Fruit fly (Drosophila melanogaster) whole organism, prepupa: Measurements from ENCODE around the gene CG13024.

Experiments
- CG10669 ChIP-seq: fragments of 200-800 bp; sonication (Bioruptor generic); optimal IDR thresholded peaks from 3 replicates; lab custom pipeline; 2018; ENCODE audit warnings: missing biosample characterization, mild to moderate bottlenecking, missing genetic modification characterization, moderate library complexity
- CG11762 ChIP-seq: fragments of 200-800 bp; sonication (Bioruptor generic); optimal IDR thresholded peaks from 3 replicates; lab custom pipeline; 2016; ENCODE audit warnings: missing biosample characterization, missing genetic modification characterization; ENCODE audit not compliant: insufficient read depth
- CG11902 ChIP-seq: fragments of 200-800 bp; sonication (Bioruptor generic); optimal IDR thresholded peaks from 3 replicates; lab custom pipeline; 2016; ENCODE audit warnings: missing biosample characterization, missing genetic modification characterization
- CG15336 ChIP-seq: fragments of 200-800 bp; sonication (Bioruptor generic); IDR thresholded peaks from 2 replicates; pipeline ENCODE4 v1.3.6; 2022; ENCODE audit warnings: missing biosample characterization, missing genetic modification characterization
- CG1621 ChIP-seq: fragments of 200-800 bp; sonication (Bioruptor generic); optimal IDR thresholded peaks from 3 replicates; lab custom pipeline; 2018; ENCODE audit warnings: missing biosample characterization, mild to moderate bottlenecking, missing genetic modification characterization
- CG3032 ChIP-seq: fragments of 200-800 bp; optimal IDR thresholded peaks from 2 replicates; lab custom pipeline; 2019; ENCODE audit warnings: missing biosample characterization, mild to moderate bottlenecking, missing genetic modification characterization, moderate library complexity
- CG31627 ChIP-seq: fragments of 200-800 bp; sonication (Bioruptor generic); optimal IDR thresholded peaks from 3 replicates; lab custom pipeline; 2016; ENCODE audit warnings: missing biosample characterization, missing genetic modification characterization
- CG32006 ChIP-seq: fragments of 200-800 bp; sonication (Bioruptor generic); optimal IDR thresholded peaks from 3 replicates; lab custom pipeline; 2017; ENCODE audit warnings: missing biosample characterization, mild to moderate bottlenecking, missing genetic modification characterization
- CG3919 ChIP-seq: fragments of 200-800 bp; sonication (Bioruptor generic); optimal IDR thresholded peaks from 3 replicates; lab custom pipeline; 2016; ENCODE audit warnings: missing biosample characterization, missing genetic modification characterization
- CG4318 ChIP-seq: fragments of 200-800 bp; sonication (Bioruptor generic); optimal IDR thresholded peaks from 3 replicates; lab custom pipeline; 2017; ENCODE audit warnings: missing biosample characterization, mild to moderate bottlenecking, missing genetic modification characterization
- CG6163 ChIP-seq: fragments of 200-800 bp; sonication (Bioruptor generic); IDR thresholded peaks from 3 replicates; pipeline ENCODE4 v1.3.6; 2022; ENCODE audit warnings: missing biosample characterization, missing genetic modification characterization
- CG6276 ChIP-seq: fragments of 200-800 bp; sonication (Bioruptor generic); optimal IDR thresholded peaks from 2 replicates; lab custom pipeline; 2017; ENCODE audit warnings: missing biosample characterization, mild to moderate bottlenecking, missing genetic modification characterization
- CG6808 ChIP-seq: fragments of 200-800 bp; sonication (Bioruptor generic); optimal IDR thresholded peaks from 3 replicates; lab custom pipeline; 2017; ENCODE audit warnings: missing biosample characterization, missing genetic modification characterization, mild to moderate bottlenecking, moderate library complexity, missing genetic modification reagents
- CG6854 ChIP-seq: fragments of 200-800 bp; sonication (Bioruptor generic); optimal IDR thresholded peaks from 2 replicates; lab custom pipeline; 2017; ENCODE audit warnings: missing biosample characterization, mild to moderate bottlenecking, missing genetic modification characterization
- CG8119 ChIP-seq: fragments of 200-800 bp; sonication (Bioruptor generic); IDR thresholded peaks from 3 replicates; pipeline ENCODE4 v1.3.6; 2022; ENCODE audit warnings: missing biosample characterization, missing genetic modification characterization
- CG8632 ChIP-seq: fragments of 200-800 bp; sonication (Bioruptor generic); optimal IDR thresholded peaks from 3 replicates; lab custom pipeline; 2016; ENCODE audit warnings: missing biosample characterization, missing genetic modification characterization
- Eip78C ChIP-seq: fragments of 200-800 bp; sonication (Bioruptor generic); peaks from one replicate; lab custom pipeline; 2016; ENCODE audit warnings: missing biosample characterization, missing genetic modification characterization
- Eip93F ChIP-seq: fragments of 200-800 bp; sonication (Bioruptor generic); optimal IDR thresholded peaks from 2 replicates; lab custom pipeline; 2016; ENCODE audit warnings: missing biosample characterization, mild to moderate bottlenecking, missing genetic modification characterization
- Ets21C ChIP-seq: fragments of 200-800 bp; sonication (Bioruptor generic); optimal IDR thresholded peaks from 3 replicates; lab custom pipeline; 2016; ENCODE audit warnings: missing biosample characterization, missing genetic modification characterization
- Ets96B ChIP-seq: fragments of 200-800 bp; optimal IDR thresholded peaks from 2 replicates; lab custom pipeline; 2019; ENCODE audit warnings: missing biosample characterization, mild to moderate bottlenecking, missing genetic modification characterization, moderate library complexity
- Hr39 ChIP-seq: fragments of 200-800 bp; sonication (Bioruptor generic); optimal IDR thresholded peaks from 2 replicates; lab custom pipeline; 2016; ENCODE audit warnings: missing biosample characterization, missing genetic modification characterization
- Hr4 ChIP-seq: fragments of 200-800 bp; sonication (Bioruptor generic); optimal IDR thresholded peaks from 3 replicates; lab custom pipeline; 2016; ENCODE audit warnings: missing biosample characterization, missing genetic modification characterization
- Met ChIP-seq: fragments of 200-800 bp; sonication (Bioruptor generic); optimal IDR thresholded peaks from 3 replicates; lab custom pipeline; 2016; ENCODE audit warnings: missing biosample characterization, missing genetic modification characterization
- OdsH ChIP-seq: fragments of 200-800 bp; sonication (Bioruptor generic); optimal IDR thresholded peaks from 3 replicates; lab custom pipeline; 2016; ENCODE audit warnings: missing biosample characterization, missing genetic modification characterization
- Sox102F ChIP-seq: fragments of 200-800 bp; sonication (Bioruptor generic); optimal IDR thresholded peaks from 2 replicates; lab custom pipeline; 2016; ENCODE audit warnings: missing biosample characterization, mild to moderate bottlenecking, missing genetic modification characterization
- Sox14 ChIP-seq: fragments of 200-800 bp; sonication (Bioruptor generic); optimal IDR thresholded peaks from 3 replicates; lab custom pipeline; 2016; ENCODE audit warnings: missing biosample characterization, missing genetic modification characterization
- Sox15 ChIP-seq: fragments of 200-800 bp; sonication (Bioruptor generic); optimal IDR thresholded peaks from 3 replicates; lab custom pipeline; 2016; ENCODE audit warnings: missing biosample characterization, missing genetic modification characterization
- dac ChIP-seq: fragments of 200-800 bp; sonication (Bioruptor generic); optimal IDR thresholded peaks from 2 replicates; lab custom pipeline; 2017; ENCODE audit warnings: missing biosample characterization, mild to moderate bottlenecking, missing genetic modification characterization
- eg ChIP-seq: fragments of 200-800 bp; sonication (Bioruptor generic); IDR thresholded peaks from 3 replicates; pipeline ENCODE4 v1.3.6; 2022; ENCODE audit warnings: missing biosample characterization, missing genetic modification characterization
- esn ChIP-seq: fragments of 200-800 bp; sonication (Bioruptor generic); optimal IDR thresholded peaks from 2 replicates; lab custom pipeline; 2016; ENCODE audit warnings: missing biosample characterization, mild to moderate bottlenecking, missing genetic modification characterization, moderate library complexity
- fkh ChIP-seq: fragments of 200-800 bp; sonication (Bioruptor generic); optimal IDR thresholded peaks from 3 replicates; lab custom pipeline; 2017; ENCODE audit warnings: missing biosample characterization, mild to moderate bottlenecking, missing genetic modification characterization, moderate library complexity
- lz ChIP-seq: fragments of 200-800 bp; sonication (Bioruptor generic); optimal IDR thresholded peaks from 3 replicates; lab custom pipeline; 2016; ENCODE audit warnings: missing biosample characterization, missing genetic modification characterization
- net ChIP-seq: fragments of 200-800 bp; sonication (Bioruptor generic); optimal IDR thresholded peaks from 3 replicates; lab custom pipeline; 2016; ENCODE audit warnings: missing biosample characterization, missing genetic modification characterization
- salr ChIP-seq, 2 experiments: fragments of 200-800 bp; sonication (Bioruptor generic); optimal IDR thresholded peaks; 3 replicates each; lab custom pipeline; 2016 to 2018; ENCODE audit warnings: missing biosample characterization in 2 of 2, missing genetic modification characterization in 2 of 2, mild to moderate bottlenecking in 1 of 2
- spab ChIP-seq: fragments of 200-800 bp; sonication (Bioruptor generic); optimal IDR thresholded peaks from 2 replicates; lab custom pipeline; 2017; ENCODE audit warnings: missing biosample characterization, mild to moderate bottlenecking, missing genetic modification characterization, missing genetic modification reagents
- ss ChIP-seq, 2 experiments: fragments of 200-800 bp; sonication (Bioruptor generic); optimal IDR thresholded peaks; 2 replicates in 1 of 2; 3 replicates in 1 of 2; lab custom pipeline; 2017 to 2018; ENCODE audit warnings: mild to moderate bottlenecking in 2 of 2, missing biosample characterization in 2 of 2, missing genetic modification characterization in 2 of 2, moderate library complexity in 1 of 2
- topi ChIP-seq: fragments of 200-800 bp; sonication (Bioruptor generic); optimal IDR thresholded peaks from 3 replicates; lab custom pipeline; 2016; ENCODE audit warnings: missing biosample characterization, missing genetic modification characterization
- vri ChIP-seq: fragments of 200-800 bp; sonication (Bioruptor generic); optimal IDR thresholded peaks from 3 replicates; lab custom pipeline; 2016; ENCODE audit warnings: missing biosample characterization, mild to moderate bottlenecking, missing genetic modification characterization

Gene CG13024

dm6 chr3L:16855287-16855686 is 26.4 kb upstream of the CG13024 start:
- TF ChIP-seq CG11762 (GFP tag; lab: Kevin White, UChicago) (no peak), CG8632 (GFP tag; lab: Kevin White, UChicago) (no peak), fkh (GFP tag; lab: Kevin White, UChicago) (no peak), CG4318 (no peak), ss (GFP tag; optimal IDR thresholded peaks at IDR 0.05; lab: Kevin White, UChicago) (no peak), Met (GFP tag; lab: Kevin White, UChicago) (no peak), salr (GFP tag; optimal IDR thresholded peaks at IDR 0.05; lab: Kevin White, UChicago) (no peak), CG3919 (GFP tag; lab: Kevin White, UChicago) (no peak), CG3032 (tag; lab: Kevin White, UChicago) (no peak), CG15336 (no peak), CG1621 (no peak), CG6854 (GFP tag; lab: Kevin White, UChicago) (no peak), CG6163 (GFP tag; lab: Robert Waterston, UW) (no peak), Ets96B (tag; lab: Kevin White, UChicago) (no peak), Sox15 (GFP tag; lab: Kevin White, UChicago) (no peak), spab (no peak)

dm6 chr3L:16854387-16855033 is 25.6 kb upstream of the CG13024 start:
- TF ChIP-seq CG8632 (GFP tag; lab: Kevin White, UChicago) (no peak), Eip78C (GFP tag; lab: Kevin White, UChicago) (peak; percentile 73), salr (GFP tag; optimal IDR thresholded peaks at IDR 0.05; lab: Kevin White, UChicago) (peak in 1 of 2 experiments; percentile 4), CG6276 (GFP tag; lab: Kevin White, UChicago) (no peak), vri (GFP tag; lab: Kevin White, UChicago) (no peak), CG1621 (peak; percentile 0), Ets96B (tag; lab: Kevin White, UChicago) (peak; percentile 47), topi (GFP tag; lab: Kevin White, UChicago) (no peak), Ets21C (GFP tag; lab: Kevin White, UChicago) (no peak), CG10669 (no peak), CG6808 (GFP tag; lab: Kevin White, UChicago) (peak; percentile 72), CG3032 (tag; lab: Kevin White, UChicago) (peak; percentile 44), OdsH (GFP tag; lab: Kevin White, UChicago) (no peak), Hr39 (GFP tag; lab: Kevin White, UChicago) (no peak), CG32006 (GFP tag; lab: Kevin White, UChicago) (no peak), CG8119 (GFP tag; lab: Robert Waterston, UW) (peak; percentile 26; the same call in 1 of the 3 replicates), Sox102F (GFP tag; lab: Kevin White, UChicago) (no peak), ss (GFP tag; optimal IDR thresholded peaks at IDR 0.05; lab: Kevin White, UChicago) (peak; percentile 69 to 80), dac (GFP tag; lab: Kevin White, UChicago) (no peak), CG11902 (GFP tag; lab: Kevin White, UChicago) (no peak), lz (no peak), Sox14 (peak; percentile 27), spab (peak; percentile 49), CG6163 (GFP tag; lab: Robert Waterston, UW) (0 out of 3 replicates have a peak, but pooled peaks have one; percentile 39)

dm6 chr3L:16853533-16854386 is 24.9 kb upstream of the CG13024 start, which contains the start of gene sina:
Gene sina, plus strand, starts transcription at chr3L:16853751.
- TF ChIP-seq eg (GFP tag; lab: Robert Waterston, UW), result 0 out of 3 replicates have a peak, but pooled peaks have one; percentile 20
- TF ChIP-seq Hr4 (GFP tag; lab: Kevin White, UChicago), result peak; percentile 18
- peak; percentile 16 for TF ChIP-seq net (GFP tag; lab: Kevin White, UChicago)
- peak; percentile 4 for TF ChIP-seq esn (GFP tag; lab: Kevin White, UChicago)
- no peak for TF ChIP-seq CG6163 (GFP tag; lab: Robert Waterston, UW)
- no peak for TF ChIP-seq CG6854 (GFP tag; lab: Kevin White, UChicago)
- peak; percentile 0 for TF ChIP-seq CG32006 (GFP tag; lab: Kevin White, UChicago)
- TF ChIP-seq CG11902 (GFP tag; lab: Kevin White, UChicago), result no peak
- TF ChIP-seq Sox15 (GFP tag; lab: Kevin White, UChicago), result no peak
- peak; percentile 4 for TF ChIP-seq Eip93F (GFP tag; lab: Kevin White, UChicago)
- peak; percentile 8 for TF ChIP-seq CG3032 (tag; lab: Kevin White, UChicago)
- 0 out of 3 replicates have a peak, but pooled peaks have one; percentile 11 for TF ChIP-seq CG8119 (GFP tag; lab: Robert Waterston, UW)
- peak; percentile 2 for TF ChIP-seq CG31627
- TF ChIP-seq CG6276 (GFP tag; lab: Kevin White, UChicago), result peak; percentile 34
